Fruit fly (Drosophila melanogaster) whole organism, wandering third instar larva: ENCODE measurements around the gene CG10222.

Source experiments
- Dfd ChIP-seq: fragments of >200 bp; optimal IDR thresholded peaks from 2 replicates; lab custom pipeline; 2017; ENCODE audit warnings: missing biosample characterization, missing genetic modification characterization
- GATAd ChIP-seq: sonication (Bioruptor generic); optimal IDR thresholded peaks from 2 replicates; lab custom pipeline; 2016; ENCODE audit warnings: missing biosample characterization, missing genetic modification characterization
- HLH106 ChIP-seq: fragments of 200-800 bp; optimal IDR thresholded peaks from 3 replicates; lab custom pipeline; 2019; ENCODE audit warnings: missing biosample characterization, mild to moderate bottlenecking, missing genetic modification characterization, moderate library complexity
- Hnf4 ChIP-seq: fragments of 200-800 bp; sonication (Bioruptor generic); optimal IDR thresholded peaks from 2 replicates; lab custom pipeline; 2016; ENCODE audit warnings: missing biosample characterization, mild to moderate bottlenecking, missing genetic modification characterization
- Hr78 ChIP-seq: fragments of >200 bp; optimal IDR thresholded peaks from 2 replicates; lab custom pipeline; 2017; ENCODE audit warnings: missing biosample characterization, missing genetic modification characterization
- Jra ChIP-seq: sonication (Bioruptor generic); optimal IDR thresholded peaks from 2 replicates; lab custom pipeline; 2016; ENCODE audit warnings: missing biosample characterization, missing genetic modification characterization
- Mio ChIP-seq: sonication (Bioruptor generic); optimal IDR thresholded peaks from 2 replicates; lab custom pipeline; 2016; ENCODE audit warnings: missing biosample characterization, missing genetic modification characterization
- Myc ChIP-seq: fragments of >200 bp; optimal IDR thresholded peaks from 2 replicates; lab custom pipeline; 2017
- N ChIP-seq: fragments of >200 bp; optimal IDR thresholded peaks from 2 replicates; lab custom pipeline; 2018; ENCODE audit warnings: missing biosample characterization, missing external identifiers, missing genetic modification characterization
- OdsH ChIP-seq: fragments of 200-800 bp; sonication (Bioruptor generic); optimal IDR thresholded peaks from 2 replicates; lab custom pipeline; 2016; ENCODE audit warnings: missing biosample characterization, mild to moderate bottlenecking, missing genetic modification characterization
- Sp1 ChIP-seq: fragments of 200-800 bp; sonication (Bioruptor generic); optimal IDR thresholded peaks from 3 replicates; lab custom pipeline; 2019; ENCODE audit warnings: missing biosample characterization, mild to moderate bottlenecking, missing genetic modification characterization, moderate library complexity
- Vsx2 ChIP-seq: fragments of 200-300, 225-300 bp; sonication (Bioruptor generic); optimal IDR thresholded peaks from 2 replicates; lab custom pipeline; 2018; ENCODE audit warnings: missing biosample characterization, missing genetic modification characterization; ENCODE audit not compliant: partially characterized antibody
- br ChIP-seq: fragments of 200-800 bp; sonication (Bioruptor generic); optimal IDR thresholded peaks from 2 replicates; lab custom pipeline; 2016; ENCODE audit warnings: missing biosample characterization, missing genetic modification characterization
- brk ChIP-seq: fragments of 200-800 bp; sonication (Bioruptor generic); optimal IDR thresholded peaks from 2 replicates; lab custom pipeline; 2016; ENCODE audit warnings: missing biosample characterization, mild to moderate bottlenecking, missing genetic modification characterization
- dmrt93B ChIP-seq: fragments of 200-800 bp; sonication (Bioruptor generic); optimal IDR thresholded peaks from 2 replicates; lab custom pipeline; 2018; ENCODE audit warnings: missing biosample characterization, mild to moderate bottlenecking, missing genetic modification characterization
- dsf ChIP-seq: sonication (Bioruptor generic); optimal IDR thresholded peaks from 2 replicates; lab custom pipeline; 2016; ENCODE audit warnings: missing biosample characterization, missing genetic modification characterization, borderline replicate concordance
- ey ChIP-seq: fragments of 200-800 bp; sonication (Bioruptor generic); optimal IDR thresholded peaks from 2 replicates; lab custom pipeline; 2016; ENCODE audit warnings: missing biosample characterization, missing genetic modification characterization
- foxo ChIP-seq, 2 experiments: fragments of 200-800 bp; sonication (Bioruptor generic); optimal IDR thresholded peaks; 2 replicates in 1 of 2; 3 replicates in 1 of 2; lab custom pipeline; 2016 to 2017; ENCODE audit warnings: missing biosample characterization in 2 of 2, missing genetic modification characterization in 2 of 2
- fru ChIP-seq: fragments of 200-800 bp; sonication (Bioruptor generic); optimal IDR thresholded peaks from 3 replicates; lab custom pipeline; 2016; ENCODE audit warnings: missing biosample characterization, mild to moderate bottlenecking, missing genetic modification characterization
- h ChIP-seq: fragments of 200-800 bp; sonication (Bioruptor generic); optimal IDR thresholded peaks from 3 replicates; lab custom pipeline; 2016; ENCODE audit warnings: missing biosample characterization, mild to moderate bottlenecking, missing genetic modification characterization
- jim ChIP-seq: fragments of 175-275, 200-325 bp; sonication (Bioruptor generic); optimal IDR thresholded peaks from 2 replicates; lab custom pipeline; 2016; ENCODE audit warnings: missing biosample characterization, mild to moderate bottlenecking, missing genetic modification characterization
- lola ChIP-seq: fragments of >200 bp; optimal IDR thresholded peaks from 2 replicates; lab custom pipeline; 2017; ENCODE audit warnings: missing biosample characterization, missing genetic modification characterization
- psq ChIP-seq: fragments of 200-800 bp; sonication (Bioruptor generic); optimal IDR thresholded peaks from 3 replicates; lab custom pipeline; 2017; ENCODE audit warnings: missing biosample characterization, mild to moderate bottlenecking, missing genetic modification characterization, moderate library complexity
- sv ChIP-seq: fragments of 200-800 bp; sonication (Bioruptor generic); optimal IDR thresholded peaks from 3 replicates; lab custom pipeline; 2016; ENCODE audit warnings: missing biosample characterization, missing genetic modification characterization
- woc ChIP-seq: sonication (Bioruptor generic); optimal IDR thresholded peaks from 2 replicates; lab custom pipeline; 2016; ENCODE audit warnings: missing biosample characterization, mild to moderate bottlenecking, missing genetic modification characterization

CG10222 gene

DNA sequence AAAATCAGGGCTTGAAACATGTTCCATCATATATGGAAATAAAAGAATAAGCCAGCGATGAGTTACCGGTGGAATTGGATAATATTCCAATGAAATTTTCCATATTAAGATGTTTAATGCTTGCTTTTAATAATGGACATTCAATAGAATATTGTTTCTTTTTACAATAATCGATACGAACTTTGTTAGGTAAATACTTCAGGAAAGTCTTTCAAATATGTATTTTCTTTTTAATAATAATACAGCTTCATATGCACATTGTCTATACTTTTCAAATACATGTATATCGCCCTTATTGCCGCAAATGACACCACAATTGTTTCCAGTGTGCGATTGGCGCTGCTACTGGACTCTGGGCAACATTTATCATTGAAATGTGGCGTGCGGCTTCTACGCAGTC is 5.4 kb downstream of the CG10222 start:
- TF ChIP-seq foxo (GFP tag; optimal IDR thresholded peaks at IDR 0.05; lab: Kevin White, UChicago) (peak in 1 of 2 experiments; percentile 33), HLH106 (tag; lab: Kevin White, UChicago) (peak; percentile 2), h (GFP tag; lab: Kevin White, UChicago) (peak; percentile 33), dmrt93B (GFP tag; lab: Kevin White, UChicago) (no peak), Sp1 (GFP tag; lab: Kevin White, UChicago) (peak; percentile 12), fru (GFP tag; lab: Kevin White, UChicago) (peak; percentile 36), br (peak; percentile 14), sv (GFP tag; lab: Kevin White, UChicago) (no peak), woc (GFP tag; lab: Kevin White, UChicago) (peak; percentile 16), ey (GFP tag; lab: Kevin White, UChicago) (peak; percentile 13)
- TF ChIP-seq, all 38 proteins: peak for 8

- TF ChIP-seq Jra (GFP tag; lab: Kevin White, UChicago) (no peak), Dfd (GFP tag; lab: Kevin White, UChicago) (no peak)
These were observed 8.9 kb downstream of the CG10222 start for dm6 chr3L:13403141-13403867.

- TF ChIP-seq Jra (GFP tag; lab: Kevin White, UChicago) = peak; percentile 38
- no peak for TF ChIP-seq psq (GFP tag; lab: Kevin White, UChicago)
- TF ChIP-seq Sp1 (GFP tag; lab: Kevin White, UChicago) = peak; percentile 32
- no peak for TF ChIP-seq Mio
- TF ChIP-seq jim (GFP tag; lab: Kevin White, UChicago) = peak; percentile 35
These were observed 11.3 kb downstream of the CG10222 start, which contains the start of gene sens for dm6 chr3L:13400872-13401418. Gene sens (minus strand): TSS chr3L:13401125.

DNA sequence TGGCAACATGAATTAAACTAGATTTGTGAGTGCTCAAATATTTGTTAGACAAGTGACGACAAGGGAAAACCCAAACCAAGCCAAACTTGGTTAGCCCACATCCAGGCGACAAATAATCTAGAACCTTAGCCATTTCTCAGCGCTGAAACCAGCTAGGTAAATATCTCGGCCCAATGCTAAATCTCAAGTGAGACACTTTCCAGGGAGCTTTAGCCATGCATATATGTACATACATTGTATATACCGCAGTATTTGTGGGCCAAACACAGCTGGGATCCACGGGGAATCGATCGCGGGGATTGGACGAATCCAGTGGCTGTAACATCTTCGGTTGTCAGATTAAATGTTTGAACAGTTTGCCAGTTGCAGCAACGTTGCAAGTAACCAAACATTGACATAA is 14.6 kb downstream of the CG10222 start:
- TF ChIP-seq Hnf4 (GFP tag; lab: Kevin White, UChicago) (no peak), dsf (GFP tag; lab: Kevin White, UChicago) (no peak), Vsx2 (GFP tag; lab: Kevin White, UChicago) (no peak), OdsH (GFP tag; lab: Kevin White, UChicago) (no peak), sv (GFP tag; lab: Kevin White, UChicago) (no peak), Hr78 (GFP tag; lab: Kevin White, UChicago) (no peak), Mio (no peak), N (GFP tag; lab: Kevin White, UChicago) (no peak)

dm6 chr3L:13393538-13393937 is 18.7 kb downstream of the CG10222 start:
- TF ChIP-seq HLH106 (tag; lab: Kevin White, UChicago) (peak; percentile 23), OdsH (GFP tag; lab: Kevin White, UChicago) (peak; percentile 22), lola (no peak), Vsx2 (GFP tag; lab: Kevin White, UChicago) (no peak), sv (GFP tag; lab: Kevin White, UChicago) (no peak), foxo (GFP tag; optimal IDR thresholded peaks at IDR 0.05; lab: Kevin White, UChicago) (peak in 1 of 2 experiments; percentile 20)

- no peak for TF ChIP-seq Hr78 (GFP tag; lab: Kevin White, UChicago)
- no peak for TF ChIP-seq Mio
- TF ChIP-seq GATAd (GFP tag; lab: Kevin White, UChicago) = no peak
- no peak for TF ChIP-seq Hnf4 (GFP tag; lab: Kevin White, UChicago)
- no peak for TF ChIP-seq Myc
- no peak for TF ChIP-seq brk (GFP tag; lab: Kevin White, UChicago)
These were observed 22.4 kb downstream of the CG10222 start, which contains the start of gene Poc1 for dm6 chr3L:13389834-13390233. Gene Poc1 (minus strand): TSS chr3L:13390006.

DNA sequence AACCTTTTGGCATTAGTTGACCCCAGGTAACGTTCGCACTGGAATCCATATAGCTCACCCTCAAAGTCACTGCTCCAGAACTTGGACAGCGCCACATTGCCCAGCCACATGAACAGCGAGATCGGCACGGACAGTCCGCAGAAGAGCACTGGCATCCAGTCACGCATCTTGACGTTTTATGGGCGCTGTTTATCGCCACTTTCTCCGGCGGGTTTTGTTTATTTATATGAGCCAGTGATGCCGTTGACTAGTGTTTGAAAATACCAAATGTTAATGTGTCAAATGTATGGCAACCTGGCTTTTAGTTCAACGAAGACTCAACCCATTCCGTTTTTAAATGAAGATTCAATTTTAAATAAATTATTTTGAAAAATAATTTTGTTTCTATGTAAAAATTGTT is 24.6 kb downstream of the CG10222 start, which contains the start of gene CG10171:
TSS of gene CG10171 (minus strand) at position 300 of the 400 bp plus-strand sequence.
- TF ChIP-seq GATAd (GFP tag; lab: Kevin White, UChicago) (no peak), Myc (peak; percentile 20)
